Worm (Caenorhabditis elegans) whole organism, L1 larva: ENCODE results near the gene fipr-1.

ENCODE experiments used
- C16A3.4 ChIP-seq: fragments of 150-350 bp; optimal IDR thresholded peaks from 2 replicates; lab custom pipeline; 2014; ENCODE audit warnings: missing biosample characterization, missing genetic modification characterization
- C34B4.2 ChIP-seq: sonication (generic microtip); optimal IDR thresholded peaks from 2 replicates; lab custom pipeline; 2017; ENCODE audit warnings: mild to moderate bottlenecking, missing genetic modification characterization, missing compliant biosample characterization
- Y116A8C.19 ChIP-seq: sonication (generic microtip); optimal IDR thresholded peaks from 2 replicates; lab custom pipeline; 2016; ENCODE audit warnings: missing compliant biosample characterization, missing genetic modification characterization, borderline replicate concordance
- aha-1 ChIP-seq: fragments of 150-350 bp; optimal IDR thresholded peaks from 2 replicates; lab custom pipeline; 2014; ENCODE audit warnings: missing biosample characterization, missing genetic modification characterization
- aly-2 ChIP-seq: fragments of 150-350 bp; optimal IDR thresholded peaks from 2 replicates; lab custom pipeline; 2014; ENCODE audit warnings: missing biosample characterization, missing genetic modification characterization
- ama-1 ChIP-seq: fragments of 150-350 bp; optimal IDR thresholded peaks from 2 replicates; lab custom pipeline; 2014
- blmp-1 ChIP-seq: fragments of 150-350 bp; optimal IDR thresholded peaks from 2 replicates; lab custom pipeline; 2014; ENCODE audit warnings: missing biosample characterization, missing genetic modification characterization
- ceh-8 ChIP-seq: fragments of 200-800 bp; sonication (Bioruptor generic); optimal IDR thresholded peaks from 2 replicates; lab custom pipeline; 2018; ENCODE audit warnings: mild to moderate bottlenecking, missing genetic modification characterization, moderate library complexity, missing compliant biosample characterization
- efl-1 ChIP-seq, 4 experiments: fragments of 150-350 bp; optimal IDR thresholded peaks in 3 of 4; peaks in 1 of 4; 1 replicate in 1 of 4; 2 replicates in 3 of 4; lab custom pipeline; 2014; ENCODE audit warnings: missing biosample characterization in 2 of 4, missing genetic modification characterization in 2 of 4, missing genetic modification reagents in 2 of 4
- efl-3 ChIP-seq: fragments of 200-800 bp; sonication (Bioruptor generic); optimal IDR thresholded peaks from 2 replicates; lab custom pipeline; 2018; ENCODE audit warnings: mild to moderate bottlenecking, missing genetic modification characterization, missing compliant biosample characterization
- egl-13 ChIP-seq: sonication (generic microtip); optimal IDR thresholded peaks from 2 replicates; lab custom pipeline; 2016; ENCODE audit warnings: missing genotype, missing genetic modification reagents, missing genetic modification characterization, missing compliant biosample characterization
- elt-2 ChIP-seq: sonication (generic microtip); optimal IDR thresholded peaks from 2 replicates; lab custom pipeline; 2016; ENCODE audit warnings: missing genetic modification characterization, mild to moderate bottlenecking, inconsistent platforms, missing compliant biosample characterization, missing genetic modification reagents
- elt-3 ChIP-seq, 6 experiments: fragments of 150-350 bp in 1 of 6; sonication (generic microtip); optimal IDR thresholded peaks; 2 replicates each; lab custom pipeline; 2017 to 2018; ENCODE audit warnings: missing biosample characterization in 6 of 6, missing genetic modification characterization in 6 of 6, inconsistent platforms in 1 of 6
- ets-5 ChIP-seq: fragments of 200-800 bp; sonication (Bioruptor generic); IDR thresholded peaks from 2 replicates; pipeline ENCODE4 v1.3.6; 2022; ENCODE audit warnings: missing genetic modification characterization, missing compliant biosample characterization
- fkh-4 ChIP-seq: sonication (generic microtip); optimal IDR thresholded peaks from 2 replicates; lab custom pipeline; 2016; ENCODE audit warnings: missing compliant biosample characterization, missing genetic modification characterization, borderline replicate concordance
- fkh-8 ChIP-seq: sonication (generic microtip); optimal IDR thresholded peaks from 2 replicates; lab custom pipeline; 2016; ENCODE audit warnings: mild to moderate bottlenecking, missing genetic modification characterization, missing compliant biosample characterization
- hlh-17 ChIP-seq: fragments of 200-800 bp; sonication (Bioruptor generic); optimal IDR thresholded peaks from 2 replicates; lab custom pipeline; 2018; ENCODE audit warnings: missing genetic modification characterization, mild to moderate bottlenecking, missing compliant biosample characterization, moderate library complexity, borderline replicate concordance
- isw-1 ChIP-seq: fragments of 200-800 bp; sonication (Bioruptor generic); IDR thresholded peaks from 2 replicates; pipeline ENCODE4 v1.3.6; 2022; ENCODE audit warnings: missing genetic modification characterization, missing compliant biosample characterization
- jun-1 ChIP-seq: fragments of 150-350 bp; optimal IDR thresholded peaks from 2 replicates; lab custom pipeline; 2014; ENCODE audit warnings: missing biosample characterization, missing genetic modification reagents, missing genetic modification characterization
- lin-35 ChIP-seq, 2 experiments: fragments of 150-350 bp; optimal IDR thresholded peaks; 2 replicates each; lab custom pipeline; 2014; ENCODE audit warnings: missing biosample characterization in 2 of 2, missing genetic modification characterization in 2 of 2, missing genetic modification reagents in 2 of 2
- mab-9 ChIP-seq: fragments of 200-800 bp; sonication (Bioruptor generic); IDR thresholded peaks from 2 replicates; pipeline ENCODE4 v1.3.6; 2022; ENCODE audit warnings: missing genetic modification reagents, missing genetic modification characterization, missing compliant biosample characterization
- nhr-19 ChIP-seq: fragments of 200-800 bp; sonication (Bioruptor generic); conservative IDR thresholded peaks from 2 replicates; pipeline ENCODE4 v1.3.6; 2022; ENCODE audit warnings: missing genetic modification characterization, missing compliant biosample characterization
- nhr-71 ChIP-seq: sonication (generic microtip); optimal IDR thresholded peaks from 2 replicates; lab custom pipeline; 2016; ENCODE audit warnings: mild to moderate bottlenecking, missing genetic modification characterization, moderate library complexity, missing compliant biosample characterization
- nhr-76 ChIP-seq: sonication (generic microtip); optimal IDR thresholded peaks from 2 replicates; lab custom pipeline; 2017; ENCODE audit warnings: missing biosample characterization, missing genetic modification characterization
- nhr-85 ChIP-seq: sonication (generic microtip); peaks from one replicate; lab custom pipeline; 2016; ENCODE audit warnings: missing genetic modification characterization, inconsistent platforms, missing compliant biosample characterization
- nhr-90 ChIP-seq: sonication (generic microtip); optimal IDR thresholded peaks from 2 replicates; lab custom pipeline; 2016; ENCODE audit warnings: mild to moderate bottlenecking, missing genetic modification characterization, missing compliant biosample characterization; ENCODE audit not compliant: poor library complexity
- pax-3 ChIP-seq: fragments of 200-800 bp; sonication (Bioruptor generic); optimal IDR thresholded peaks from 2 replicates; lab custom pipeline; 2018; ENCODE audit warnings: mild to moderate bottlenecking, missing genetic modification characterization, moderate library complexity, missing compliant biosample characterization
- pqm-1 ChIP-seq: sonication (generic microtip); optimal IDR thresholded peaks from 3 replicates; lab custom pipeline; 2017; ENCODE audit warnings: missing biosample characterization, missing genetic modification characterization
- rnt-1 ChIP-seq: sonication (generic microtip); optimal IDR thresholded peaks from 2 replicates; lab custom pipeline; 2016; ENCODE audit warnings: mild to moderate bottlenecking, missing genetic modification characterization, moderate library complexity, missing compliant biosample characterization
- snu-23 ChIP-seq: sonication (generic microtip); optimal IDR thresholded peaks from 2 replicates; lab custom pipeline; 2016; ENCODE audit warnings: missing genetic modification characterization, missing compliant biosample characterization
- tbx-2 ChIP-seq: sonication (generic microtip); optimal IDR thresholded peaks from 2 replicates; lab custom pipeline; 2016; ENCODE audit warnings: missing genetic modification characterization, missing compliant biosample characterization
- unc-30 ChIP-seq: sonication (generic microtip); optimal IDR thresholded peaks from 2 replicates; lab custom pipeline; 2017; ENCODE audit warnings: missing biosample characterization, missing genetic modification characterization
- unc-62 ChIP-seq: fragments of 150-350 bp; optimal IDR thresholded peaks from 2 replicates; lab custom pipeline; 2014; ENCODE audit warnings: missing biosample characterization, missing genetic modification reagents, missing genetic modification characterization
- unc-86 ChIP-seq: sonication (generic microtip); optimal IDR thresholded peaks from 2 replicates; lab custom pipeline; 2016; ENCODE audit warnings: missing genetic modification characterization, missing compliant biosample characterization
- unc-98 ChIP-seq: fragments of 200-800 bp; sonication (Bioruptor generic); IDR thresholded peaks from 2 replicates; pipeline ENCODE4 v1.3.6; 2022; ENCODE audit warnings: missing genetic modification characterization, missing compliant biosample characterization
- zag-1 ChIP-seq: fragments of 150-350 bp; optimal IDR thresholded peaks from 2 replicates; lab custom pipeline; 2014; ENCODE audit warnings: missing biosample characterization, missing genetic modification characterization

The fipr-1 gene

ce11 chrV:12365104-12365503, 3.6 kb upstream of the fipr-1 start, which contains the start of gene fipr-2:
Gene fipr-2 (plus strand): TSS chrV:12365348.
- TF ChIP-seq snu-23 (GFP tag; lab: Kevin White, UChicago) (no peak), efl-1 (optimal IDR thresholded peaks at IDR 0.05; lab: Kevin White, UChicago) (no peak), efl-1 (GFP tag; optimal IDR thresholded peaks at IDR 0.05 in 1 of 2; lab: Kevin White, UChicago) (peak in 1 of 2 experiments; percentile 90)

ce11 chrV:12358347-12358746, 3.2 kb downstream of the fipr-1 start, which contains the start of gene F23H12.5:
Gene F23H12.5 (plus strand): TSS chrV:12358647.
- peak; percentile 27 for TF ChIP-seq nhr-85 (tag; lab: Kevin White, UChicago)
- no peak for TF ChIP-seq jun-1 (tag; lab: Kevin White, UChicago)
- TF ChIP-seq, all 84 proteins: peak for 1

- peak; percentile 98 for TF ChIP-seq blmp-1 (tag; lab: Kevin White, UChicago)
- no peak for TF ChIP-seq fkh-8
Measured at ce11 chrV:12357632-12358031, 3.9 kb downstream of the fipr-1 start.

ce11 chrV:12354193-12354830, 7.2 kb downstream of the fipr-1 start:
- TF ChIP-seq unc-62 (GFP tag; lab: Kevin White, UChicago) (no peak), nhr-71 (tag; lab: Kevin White, UChicago) (no peak), pax-3 (tag; lab: Kevin White, UChicago) (no peak), mab-9 (GFP tag; lab: Robert Waterston, UW) (no peak), zag-1 (tag; lab: Kevin White, UChicago) (no peak), isw-1 (GFP tag; lab: Robert Waterston, UW) (no peak), C34B4.2 (tag; lab: Kevin White, UChicago) (no peak), nhr-85 (tag; lab: Kevin White, UChicago) (no peak), lin-35 (GFP tag; optimal IDR thresholded peaks at IDR 0.05; lab: Kevin White, UChicago) (no peak), ets-5 (GFP tag; lab: Robert Waterston, UW) (no peak), efl-1 (optimal IDR thresholded peaks at IDR 0.05; lab: Kevin White, UChicago) (no peak), efl-1 (GFP tag; optimal IDR thresholded peaks at IDR 0.05 in 1 of 2; lab: Kevin White, UChicago) (peak in 1 of 2 experiments; percentile 11), egl-13 (no peak), unc-98 (GFP tag; lab: Robert Waterston, UW) (no peak), ama-1 (lab: Kevin White, UChicago) (peak; percentile 36), hlh-17 (GFP tag; lab: Kevin White, UChicago) (no peak), aha-1 (tag; lab: Kevin White, UChicago) (no peak), blmp-1 (tag; lab: Kevin White, UChicago) (peak; percentile 82), pqm-1 (tag; lab: Kevin White, UChicago) (no peak), elt-2 (tag; lab: Kevin White, UChicago) (no peak), nhr-19 (GFP tag; lab: Robert Waterston, UW) (no peak), Y116A8C.19 (no peak), jun-1 (tag; lab: Kevin White, UChicago) (no peak), unc-30 (tag; lab: Kevin White, UChicago) (no peak), rnt-1 (tag; lab: Kevin White, UChicago) (no peak)

- no peak for TF ChIP-seq nhr-90
- no peak for TF ChIP-seq C34B4.2 (tag; lab: Kevin White, UChicago)
- TF ChIP-seq rnt-1 (tag; lab: Kevin White, UChicago): no peak
- peak; percentile 79 for TF ChIP-seq ceh-8 (GFP tag; lab: Kevin White, UChicago)
- no peak for TF ChIP-seq ets-5 (GFP tag; lab: Robert Waterston, UW)
- peak; percentile 13 for TF ChIP-seq nhr-85 (tag; lab: Kevin White, UChicago)
- TF ChIP-seq nhr-76 (tag; lab: Kevin White, UChicago): no peak
- TF ChIP-seq unc-62 (GFP tag; lab: Kevin White, UChicago): no peak
- no peak for TF ChIP-seq efl-1 (optimal IDR thresholded peaks at IDR 0.05; lab: Kevin White, UChicago)
- peak in 1 of 2 experiments; percentile 51 for TF ChIP-seq efl-1 (GFP tag; optimal IDR thresholded peaks at IDR 0.05 in 1 of 2; lab: Kevin White, UChicago)
- no peak for TF ChIP-seq unc-86 (tag; lab: Kevin White, UChicago)
- TF ChIP-seq C16A3.4: no peak
- no peak for TF ChIP-seq tbx-2 (tag; lab: Kevin White, UChicago)
- TF ChIP-seq nhr-71 (tag; lab: Kevin White, UChicago): no peak
- no peak for TF ChIP-seq egl-13
- TF ChIP-seq fkh-4: no peak
- TF ChIP-seq efl-3 (GFP tag; lab: Kevin White, UChicago): no peak
- TF ChIP-seq elt-3 (tag; optimal IDR thresholded peaks at IDR 0.05; lab: Kevin White, UChicago): no peak
- no peak for TF ChIP-seq aly-2
Measured at ce11 chrV:12353505-12353904, 8.0 kb downstream of the fipr-1 start.
